Fruit fly (Drosophila melanogaster) whole organism, embryonic: ENCODE results near the gene CG42798.

Source experiments
- CG10267 ChIP-seq: fragments of 200-800 bp; sonication (Bioruptor generic); optimal IDR thresholded peaks from 2 replicates; lab custom pipeline; 2018; ENCODE audit warnings: missing biosample characterization, mild to moderate bottlenecking, missing genetic modification characterization, moderate library complexity
- CG10543 ChIP-seq: fragments of 200-800 bp; sonication (Bioruptor generic); optimal IDR thresholded peaks from 3 replicates; lab custom pipeline; 2017; ENCODE audit warnings: missing biosample characterization, mild to moderate bottlenecking, missing genetic modification characterization, moderate library complexity
- CG10654 ChIP-seq: fragments of 200-800 bp; sonication (Bioruptor generic); optimal IDR thresholded peaks from 2 replicates; lab custom pipeline; 2016; ENCODE audit warnings: missing biosample characterization, missing genetic modification characterization
- CG12104 ChIP-seq: fragments of 200-800 bp; sonication (Bioruptor generic); optimal IDR thresholded peaks from 3 replicates; lab custom pipeline; 2016; ENCODE audit warnings: missing biosample characterization, missing genetic modification characterization
- CG13123 ChIP-seq: fragments of 200-800 bp; sonication (Bioruptor generic); optimal IDR thresholded peaks from 2 replicates; lab custom pipeline; 2016; ENCODE audit warnings: missing biosample characterization, missing genetic modification characterization
- CG14014 ChIP-seq: fragments of 200-800 bp; sonication (Bioruptor generic); IDR thresholded peaks from 2 replicates; pipeline ENCODE4 v1.3.6; 2022; ENCODE audit warnings: missing biosample characterization, missing genetic modification characterization
- CG15269 ChIP-seq: fragments of 200-800 bp; sonication (Bioruptor generic); optimal IDR thresholded peaks from 2 replicates; lab custom pipeline; 2018; ENCODE audit warnings: missing biosample characterization, mild to moderate bottlenecking, missing genetic modification characterization, moderate library complexity
- CG15696 ChIP-seq: fragments of 200-800 bp; sonication (Bioruptor generic); optimal IDR thresholded peaks from 2 replicates; lab custom pipeline; 2019; ENCODE audit warnings: missing biosample characterization, mild to moderate bottlenecking, missing genetic modification characterization, moderate library complexity
- CG17186 ChIP-seq: fragments of 200-800 bp; sonication (Bioruptor generic); optimal IDR thresholded peaks from 3 replicates; lab custom pipeline; 2017; ENCODE audit warnings: missing biosample characterization, missing genetic modification reagents, missing genetic modification characterization
- CG17359 ChIP-seq: fragments of 200-800 bp; sonication (Bioruptor generic); optimal IDR thresholded peaks from 3 replicates; lab custom pipeline; 2018; ENCODE audit warnings: missing biosample characterization, mild to moderate bottlenecking, missing genetic modification characterization, moderate library complexity
- CG17829 ChIP-seq: fragments of 200-800 bp; optimal IDR thresholded peaks from 2 replicates; lab custom pipeline; 2019; ENCODE audit warnings: missing biosample characterization, mild to moderate bottlenecking, missing genetic modification characterization, moderate library complexity
- CG18764 ChIP-seq: fragments of 200-800 bp; sonication (Bioruptor generic); optimal IDR thresholded peaks from 3 replicates; lab custom pipeline; 2016; ENCODE audit warnings: missing biosample characterization, missing genetic modification characterization
- CG2202 ChIP-seq: fragments of 200-800 bp; sonication (Bioruptor generic); optimal IDR thresholded peaks from 2 replicates; lab custom pipeline; 2018; ENCODE audit warnings: missing biosample characterization, mild to moderate bottlenecking, missing genetic modification characterization
- CG3995 ChIP-seq: fragments of 200-800 bp; sonication (Bioruptor generic); optimal IDR thresholded peaks from 3 replicates; lab custom pipeline; 2016; ENCODE audit warnings: missing biosample characterization, missing genetic modification characterization
- CG4360 ChIP-seq: fragments of 200-800 bp; sonication (Bioruptor generic); IDR thresholded peaks from 2 replicates; pipeline ENCODE4 v1.3.6; 2022; ENCODE audit warnings: missing biosample characterization, missing genetic modification characterization
- CG7357 ChIP-seq: fragments of 200-800 bp; sonication (Bioruptor generic); IDR thresholded peaks from 3 replicates; pipeline ENCODE4 v1.3.6; 2022; ENCODE audit warnings: missing biosample characterization, missing genetic modification characterization
- CG7987 ChIP-seq: fragments of 200-800 bp; sonication (Bioruptor generic); optimal IDR thresholded peaks from 2 replicates; lab custom pipeline; 2018; ENCODE audit warnings: missing biosample characterization, mild to moderate bottlenecking, missing genetic modification characterization, moderate library complexity
- CG8290 ChIP-seq, 3 experiments: fragments of 200-800 bp; sonication (Bioruptor generic); optimal IDR thresholded peaks; 2 replicates each; lab custom pipeline; 2016 to 2019; ENCODE audit warnings: missing biosample characterization in 3 of 3, missing genetic modification characterization in 3 of 3, mild to moderate bottlenecking in 2 of 3, moderate library complexity in 1 of 3
- CG8478 ChIP-seq: fragments of >200 bp; optimal IDR thresholded peaks from 2 replicates; lab custom pipeline; 2018
- CG9727 ChIP-seq: fragments of 200-800 bp; sonication (Bioruptor generic); optimal IDR thresholded peaks from 3 replicates; lab custom pipeline; 2017; ENCODE audit warnings: missing biosample characterization, mild to moderate bottlenecking, missing genetic modification characterization
- CG9876 ChIP-seq: fragments of 200-800 bp; sonication (Bioruptor generic); optimal IDR thresholded peaks from 2 replicates; lab custom pipeline; 2016; ENCODE audit warnings: missing biosample characterization, missing genetic modification characterization
- CTCF ChIP-seq: fragments of 200-800 bp; sonication (Bioruptor generic); optimal IDR thresholded peaks from 2 replicates; lab custom pipeline; 2017; ENCODE audit warnings: missing biosample characterization, mild to moderate bottlenecking, missing genetic modification characterization, moderate library complexity
- Fer1 ChIP-seq: fragments of 200-800 bp; sonication (Bioruptor generic); optimal IDR thresholded peaks from 2 replicates; lab custom pipeline; 2017; ENCODE audit warnings: missing biosample characterization, mild to moderate bottlenecking, missing genetic modification characterization
- Gug ChIP-seq: fragments of 200-800 bp; sonication (Bioruptor generic); IDR thresholded peaks from 4 replicates; pipeline ENCODE4 v1.3.6; 2022; ENCODE audit warnings: missing biosample characterization, missing genetic modification characterization
- Hand ChIP-seq: fragments of 200-800 bp; sonication (Bioruptor generic); optimal IDR thresholded peaks from 2 replicates; lab custom pipeline; 2017; ENCODE audit warnings: mild to moderate bottlenecking, missing biosample characterization, missing genetic modification reagents, missing genetic modification characterization
- Hmx ChIP-seq: fragments of 200-800 bp; sonication (Bioruptor generic); optimal IDR thresholded peaks from 2 replicates; lab custom pipeline; 2016; ENCODE audit warnings: missing biosample characterization, missing genetic modification characterization
- Hr39 ChIP-seq: fragments of >200 bp; optimal IDR thresholded peaks from 2 replicates; lab custom pipeline; 2017
- Hr51 ChIP-seq, 2 experiments: fragments of 200-800 bp; sonication (Bioruptor generic); optimal IDR thresholded peaks; 2 replicates in 1 of 2; 3 replicates in 1 of 2; lab custom pipeline; 2016 to 2018; ENCODE audit warnings: missing biosample characterization in 2 of 2, missing genetic modification characterization in 2 of 2, mild to moderate bottlenecking in 1 of 2, moderate library complexity in 1 of 2
- MESR4 ChIP-seq: fragments of 200-800 bp; sonication (Bioruptor generic); optimal IDR thresholded peaks from 2 replicates; lab custom pipeline; 2018; ENCODE audit warnings: missing biosample characterization, mild to moderate bottlenecking, missing genetic modification characterization, moderate library complexity
- NC2β ChIP-seq: fragments of 200-800 bp; sonication (Bioruptor generic); optimal IDR thresholded peaks from 2 replicates; lab custom pipeline; 2016; ENCODE audit warnings: missing biosample characterization, missing genetic modification characterization
- Optix ChIP-seq: fragments of 200-800 bp; sonication (Bioruptor generic); IDR thresholded peaks from 3 replicates; pipeline ENCODE4 v1.3.6; 2022; ENCODE audit warnings: missing biosample characterization, missing genetic modification characterization
- Spps ChIP-seq: fragments of 200-800 bp; sonication (Bioruptor generic); optimal IDR thresholded peaks from 2 replicates; lab custom pipeline; 2018; ENCODE audit warnings: missing biosample characterization, mild to moderate bottlenecking, missing genetic modification characterization
- Taf1 ChIP-seq: fragments of 200-800 bp; sonication (Bioruptor generic); IDR thresholded peaks from 2 replicates; pipeline ENCODE4 v1.3.6; 2022; ENCODE audit warnings: missing biosample characterization, missing genetic modification characterization
- Xbp1 ChIP-seq: fragments of 200-800 bp; sonication (Bioruptor generic); optimal IDR thresholded peaks from 3 replicates; lab custom pipeline; 2016; ENCODE audit warnings: missing biosample characterization, mild to moderate bottlenecking, missing genetic modification characterization
- ash1 ChIP-seq: fragments of 200-800 bp; sonication (Bioruptor generic); optimal IDR thresholded peaks from 2 replicates; lab custom pipeline; 2018; ENCODE audit warnings: missing biosample characterization, mild to moderate bottlenecking, missing genetic modification characterization
- cato ChIP-seq: fragments of 200-800 bp; sonication (Bioruptor generic); optimal IDR thresholded peaks from 2 replicates; lab custom pipeline; 2016; ENCODE audit warnings: missing biosample characterization, missing genetic modification characterization, borderline replicate concordance
- dati ChIP-seq: fragments of 200-800 bp; sonication (Bioruptor generic); IDR thresholded peaks from 2 replicates; pipeline ENCODE4 v1.3.6; 2022; ENCODE audit warnings: missing biosample characterization, missing genetic modification characterization
- dmrt11E ChIP-seq: fragments of 200-800 bp; sonication (Bioruptor generic); optimal IDR thresholded peaks from 3 replicates; lab custom pipeline; 2018; ENCODE audit warnings: missing biosample characterization, mild to moderate bottlenecking, missing genetic modification characterization, moderate library complexity
- ems ChIP-seq: fragments of 200-800 bp; sonication (Bioruptor generic); optimal IDR thresholded peaks from 3 replicates; lab custom pipeline; 2016; ENCODE audit warnings: missing biosample characterization, missing genetic modification characterization
- lilli ChIP-seq: fragments of 200-800 bp; sonication (Bioruptor generic); optimal IDR thresholded peaks from 3 replicates; lab custom pipeline; 2016; ENCODE audit warnings: missing biosample characterization, missing genetic modification characterization
- mam ChIP-seq: fragments of 200-800 bp; sonication (Bioruptor generic); optimal IDR thresholded peaks from 3 replicates; lab custom pipeline; 2016; ENCODE audit warnings: missing biosample characterization, missing genetic modification characterization
- pita ChIP-seq: fragments of 200-800 bp; sonication (Bioruptor generic); optimal IDR thresholded peaks from 2 replicates; lab custom pipeline; 2017; ENCODE audit warnings: missing biosample characterization, mild to moderate bottlenecking, missing genetic modification characterization
- so ChIP-seq: fragments of 200-800 bp; sonication (Bioruptor generic); IDR thresholded peaks from 3 replicates; pipeline ENCODE4 v1.3.6; 2022; ENCODE audit warnings: missing biosample characterization, missing genetic modification characterization
- stwl ChIP-seq: fragments of 200-800 bp; sonication (Bioruptor generic); optimal IDR thresholded peaks from 3 replicates; lab custom pipeline; 2018; ENCODE audit warnings: missing biosample characterization, mild to moderate bottlenecking, missing genetic modification characterization, moderate library complexity
- tgo ChIP-seq: fragments of 200-800 bp; sonication (Bioruptor generic); IDR thresholded peaks from 3 replicates; pipeline ENCODE4 v1.3.6; 2022; ENCODE audit warnings: missing biosample characterization, missing genetic modification characterization
- unc-4 ChIP-seq: fragments of 200-800 bp; sonication (Bioruptor generic); IDR thresholded peaks from 2 replicates; pipeline ENCODE4 v1.3.6; 2022; ENCODE audit warnings: missing biosample characterization, missing genetic modification characterization; ENCODE audit not compliant: partially characterized antibody
- vnd ChIP-seq: fragments of 200-800 bp; sonication (Bioruptor generic); IDR thresholded peaks from 3 replicates; pipeline ENCODE4 v1.3.6; 2022; ENCODE audit warnings: missing biosample characterization, missing genetic modification characterization; ENCODE audit not compliant: partially characterized antibody
- wek ChIP-seq: fragments of 200-800 bp; sonication (Bioruptor generic); optimal IDR thresholded peaks from 3 replicates; lab custom pipeline; 2018; ENCODE audit warnings: missing biosample characterization, mild to moderate bottlenecking, missing genetic modification characterization, moderate library complexity
- wor ChIP-seq: fragments of 200-800 bp; sonication (Bioruptor generic); IDR thresholded peaks from 2 replicates; pipeline ENCODE4 v1.3.6; 2022; ENCODE audit warnings: missing biosample characterization, missing genetic modification characterization
- z ChIP-seq: fragments of 200-800 bp; sonication (Bioruptor generic); IDR thresholded peaks from 3 replicates; pipeline ENCODE4 v1.3.6; 2022; ENCODE audit warnings: missing biosample characterization, missing genetic modification characterization

CG42798 gene

dm6 chr3R:17394318-17395188 is 11.9 kb upstream of the CG42798 start, which contains the start of gene CREG:
CREG (minus strand) TSS chr3R:17394640.
- TF ChIP-seq CG7357 (GFP tag; lab: Robert Waterston, UW) (no peak), ash1 (GFP tag; lab: Kevin White, UChicago) (no peak), cato (GFP tag; lab: Kevin White, UChicago) (no peak), CG13123 (no peak), Hr51 (GFP tag; optimal IDR thresholded peaks at IDR 0.05; lab: Kevin White, UChicago) (peak in 1 of 2 experiments; percentile 15), CTCF (no peak), unc-4 (GFP tag; lab: Robert Waterston, UW) (no peak), CG17829 (tag; lab: Kevin White, UChicago) (peak; percentile 7), CG4360 (GFP tag; lab: Robert Waterston, UW) (no peak), Gug (GFP tag; lab: Robert Waterston, UW) (no peak; the same call in 3 of the 4 replicates), CG3995 (GFP tag; lab: Kevin White, UChicago) (no peak), CG10267 (peak; percentile 20), MESR4 (GFP tag; lab: Kevin White, UChicago) (no peak), vnd (GFP tag; lab: Robert Waterston, UW) (no peak), Spps (tag; lab: Kevin White, UChicago) (no peak), CG15269 (tag; lab: Kevin White, UChicago) (no peak), CG10543 (GFP tag; lab: Kevin White, UChicago) (peak; percentile 17), dmrt11E (tag; lab: Kevin White, UChicago) (no peak), mam (GFP tag; lab: Kevin White, UChicago) (no peak), CG10654 (GFP tag; lab: Kevin White, UChicago) (no peak), Optix (GFP tag; lab: Robert Waterston, UW) (no peak), dati (GFP tag; lab: Robert Waterston, UW) (no peak), pita (no peak), CG15696 (tag; lab: Kevin White, UChicago) (no peak), CG17359 (tag; lab: Kevin White, UChicago) (no peak), Taf1 (GFP tag; lab: Robert Waterston, UW) (no peak), Fer1 (no peak), CG18764 (GFP tag; lab: Kevin White, UChicago) (no peak), CG2202 (tag; lab: Kevin White, UChicago) (no peak), CG12104 (GFP tag; lab: Kevin White, UChicago) (peak; percentile 34), CG9727 (GFP tag; lab: Kevin White, UChicago) (peak; percentile 59), Hand (GFP tag; lab: Kevin White, UChicago) (no peak), CG9876 (GFP tag; lab: Kevin White, UChicago) (no peak), lilli (peak; percentile 17), tgo (GFP tag; lab: Robert Waterston, UW) (no peak), CG7987 (no peak), wor (GFP tag; lab: Robert Waterston, UW) (no peak), Xbp1 (GFP tag; lab: Kevin White, UChicago) (peak; percentile 10), CG14014 (no peak), Hr39 (no peak), CG8478 (lab: Kevin White, UChicago) (no peak), wek (GFP tag; lab: Kevin White, UChicago) (no peak), CG8290 (GFP tag; optimal IDR thresholded peaks at IDR 0.05; lab: Kevin White, UChicago) (no peak), CG8290 (tag; optimal IDR thresholded peaks at IDR 0.05; lab: Kevin White, UChicago) (no peak), stwl (tag; lab: Kevin White, UChicago) (no peak), CG17186 (no peak), z (GFP tag; lab: Robert Waterston, UW) (no peak), ems (GFP tag; lab: Kevin White, UChicago) (no peak), Hmx (GFP tag; lab: Kevin White, UChicago) (no peak), so (no peak), NC2β (GFP tag; lab: Kevin White, UChicago) (peak; percentile 15)
